Worm (Caenorhabditis elegans) whole organism, midembryonic: ENCODE results near the gene mlt-9.

Source experiments
- T22C8.4 ChIP-seq: fragments of 200-800 bp; sonication (Bioruptor generic); IDR thresholded peaks from 2 replicates; pipeline ENCODE4 v1.3.6; 2022; ENCODE audit warnings: missing genetic modification characterization, missing compliant biosample characterization
- cog-1 ChIP-seq: sonication (generic microtip); optimal IDR thresholded peaks from 2 replicates; lab custom pipeline; 2016; ENCODE audit warnings: missing genetic modification characterization, missing compliant biosample characterization
- flt-1 ChIP-seq: fragments of 200-800 bp; sonication (Bioruptor generic); IDR thresholded peaks from 2 replicates; pipeline ENCODE4 v1.3.6; 2022; ENCODE audit warnings: missing genetic modification characterization, missing compliant biosample characterization
- klf-2 ChIP-seq: fragments of 200-800 bp; sonication (Bioruptor generic); conservative IDR thresholded peaks from 2 replicates; pipeline ENCODE4 v1.3.6; 2022; ENCODE audit warnings: missing genetic modification reagents, missing genetic modification characterization, missing compliant biosample characterization
- med-1 ChIP-seq: sonication (generic microtip); optimal IDR thresholded peaks from 2 replicates; lab custom pipeline; 2017; ENCODE audit warnings: missing genetic modification characterization, mild to moderate bottlenecking, missing compliant biosample characterization, antibody characterized with exemption, missing genetic modification reagents; ENCODE audit not compliant: insufficient read depth
- ref-1 ChIP-seq: fragments of 200-800 bp; sonication (Bioruptor generic); conservative IDR thresholded peaks from 2 replicates; pipeline ENCODE4 v1.3.6; 2022; ENCODE audit warnings: missing genetic modification reagents, missing genetic modification characterization, missing compliant biosample characterization
- tab-1 ChIP-seq: fragments of 200-800 bp; sonication (Bioruptor generic); IDR thresholded peaks from 2 replicates; pipeline ENCODE4 v1.3.6; 2022; ENCODE audit warnings: missing genetic modification characterization, missing compliant biosample characterization
- ztf-23 ChIP-seq: fragments of 200-800 bp; sonication (Bioruptor generic); IDR thresholded peaks from 2 replicates; pipeline ENCODE4 v1.3.6; 2022; ENCODE audit warnings: missing genetic modification reagents, missing genetic modification characterization, missing compliant biosample characterization
- ztf-29 ChIP-seq: fragments of 200-800 bp; sonication (Bioruptor generic); IDR thresholded peaks from 2 replicates; pipeline ENCODE4 v1.3.6; 2022; ENCODE audit warnings: missing genetic modification reagents, missing genetic modification characterization, missing compliant biosample characterization

DNA sequence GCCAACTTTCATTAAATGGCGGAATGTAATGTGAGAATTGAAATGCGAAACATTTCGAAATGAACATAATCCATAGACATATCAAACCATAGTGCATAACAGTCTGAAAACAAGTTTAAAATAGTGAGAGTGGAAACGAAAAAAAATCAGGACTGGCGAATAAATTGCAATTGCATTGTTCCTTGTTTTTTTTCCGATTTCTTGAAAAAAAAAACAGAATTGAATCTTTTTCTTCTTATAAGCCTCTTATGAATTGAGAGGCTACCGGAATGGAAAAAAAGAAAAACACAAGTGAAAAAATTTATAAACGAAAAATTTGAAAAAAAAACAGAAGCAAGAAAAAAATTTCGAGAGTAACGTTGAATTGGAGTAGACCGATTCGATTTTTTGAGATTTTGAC, 8.9 kb upstream of the mlt-9 start, which contains the start of gene R07D5.2:
- no peak for TF ChIP-seq klf-2 (GFP tag; lab: Robert Waterston, UW)
- TF ChIP-seq med-1 (GFP tag; lab: Kevin White, UChicago), result no peak
- no peak for TF ChIP-seq tab-1
- no peak for TF ChIP-seq T22C8.4 (GFP tag; lab: Robert Waterston, UW)
- TF ChIP-seq flt-1 (GFP tag; lab: Robert Waterston, UW), result no peak
- no peak for TF ChIP-seq ztf-23 (GFP tag; lab: Robert Waterston, UW)
- no peak for TF ChIP-seq ztf-29 (GFP tag; lab: Robert Waterston, UW)
- TF ChIP-seq cog-1 (tag; lab: Kevin White, UChicago), result no peak
- TF ChIP-seq ref-1 (GFP tag; lab: Robert Waterston, UW), result no peak
